Fruit fly (Drosophila melanogaster) whole organism, embryonic: ENCODE measurements around the gene raw.
A peak's percentile ranks its signal among the peaks of the same experiment; 100 is the strongest.

ENCODE experiments used
- Bdp1 ChIP-seq: fragments of 200-800 bp; sonication (Bioruptor generic); optimal IDR thresholded peaks from 3 replicates; lab custom pipeline; 2016; ENCODE audit warnings: missing biosample characterization, missing genetic modification characterization
- Bgb ChIP-seq: fragments of 200-800 bp; sonication (Bioruptor generic); IDR thresholded peaks from 2 replicates; pipeline ENCODE4 v1.3.6; 2022; ENCODE audit warnings: missing biosample characterization, missing genetic modification characterization; ENCODE audit not compliant: partially characterized antibody
- CG10565 ChIP-seq: fragments of 200-800 bp; sonication (Bioruptor generic); optimal IDR thresholded peaks from 3 replicates; lab custom pipeline; 2016; ENCODE audit warnings: missing biosample characterization, mild to moderate bottlenecking, missing genetic modification characterization
- CG10979 ChIP-seq: fragments of 200-800 bp; sonication (Bioruptor generic); optimal IDR thresholded peaks from 2 replicates; lab custom pipeline; 2018; ENCODE audit warnings: missing biosample characterization, mild to moderate bottlenecking, missing genetic modification characterization, moderate library complexity
- CG11085 ChIP-seq: fragments of 200-800 bp; sonication (Bioruptor generic); IDR thresholded peaks from 2 replicates; pipeline ENCODE4 v1.3.6; 2022; ENCODE audit warnings: missing biosample characterization, missing genetic modification characterization
- CG11696 ChIP-seq: fragments of 200-800 bp; sonication (Bioruptor generic); IDR thresholded peaks from 2 replicates; pipeline ENCODE4 v1.3.6; 2022; ENCODE audit warnings: missing biosample characterization, missing genetic modification characterization
- CG12299 ChIP-seq: fragments of 200-800 bp; sonication (Bioruptor generic); optimal IDR thresholded peaks from 2 replicates; lab custom pipeline; 2018; ENCODE audit warnings: missing biosample characterization, mild to moderate bottlenecking, missing genetic modification characterization
- CG15011 ChIP-seq: fragments of 200-800 bp; sonication (Bioruptor generic); optimal IDR thresholded peaks from 3 replicates; lab custom pipeline; 2018; ENCODE audit warnings: missing biosample characterization, mild to moderate bottlenecking, missing genetic modification characterization
- CG17385 ChIP-seq: fragments of 200-800 bp; sonication (Bioruptor generic); optimal IDR thresholded peaks from 3 replicates; lab custom pipeline; 2018; ENCODE audit warnings: missing biosample characterization, mild to moderate bottlenecking, missing genetic modification characterization
- CG17568 ChIP-seq: fragments of 200-800 bp; sonication (Bioruptor generic); optimal IDR thresholded peaks from 2 replicates; lab custom pipeline; 2018; ENCODE audit warnings: missing biosample characterization, mild to moderate bottlenecking, missing genetic modification characterization, moderate library complexity
- CG32767 ChIP-seq: fragments of 200-800 bp; sonication (Bioruptor generic); IDR thresholded peaks from 2 replicates; pipeline ENCODE4 v1.3.6; 2022; ENCODE audit warnings: missing biosample characterization, missing genetic modification characterization
- CG3726 ChIP-seq: fragments of 200-800 bp; sonication (Bioruptor generic); IDR thresholded peaks from 3 replicates; pipeline ENCODE4, ENCODE4 v1.3.6; 2022; ENCODE audit warnings: missing biosample characterization, missing genetic modification characterization
- CG3847 ChIP-seq: fragments of 200-800 bp; sonication (Bioruptor generic); IDR thresholded peaks from 2 replicates; pipeline ENCODE4 v1.3.6; 2022; ENCODE audit warnings: missing biosample characterization, missing genetic modification characterization
- CG6791 ChIP-seq: fragments of 200-800 bp; sonication (Bioruptor generic); IDR thresholded peaks from 3 replicates; pipeline ENCODE4 v1.3.6; 2022; ENCODE audit warnings: missing biosample characterization, missing genetic modification characterization; ENCODE audit not compliant: partially characterized antibody
- CG6854 ChIP-seq: fragments of 200-800 bp; sonication (Bioruptor generic); optimal IDR thresholded peaks from 3 replicates; lab custom pipeline; 2017; ENCODE audit warnings: missing biosample characterization, mild to moderate bottlenecking, missing genetic modification characterization
- CG7786 ChIP-seq: fragments of 200-800 bp; sonication (Bioruptor generic); optimal IDR thresholded peaks from 2 replicates; lab custom pipeline; 2016; ENCODE audit warnings: missing biosample characterization, missing genetic modification characterization
- CG8765 ChIP-seq: fragments of 200-800 bp; sonication (Bioruptor generic); IDR thresholded peaks from 2 replicates; pipeline ENCODE4 v1.3.6; 2022; ENCODE audit warnings: missing biosample characterization, missing genetic modification characterization
- CTCF ChIP-seq: fragments of 200-800 bp; sonication (Bioruptor generic); optimal IDR thresholded peaks from 2 replicates; lab custom pipeline; 2017; ENCODE audit warnings: missing biosample characterization, mild to moderate bottlenecking, missing genetic modification characterization, moderate library complexity
- Camta ChIP-seq: fragments of 200-800 bp; sonication (Bioruptor generic); optimal IDR thresholded peaks from 2 replicates; lab custom pipeline; 2016; ENCODE audit warnings: missing biosample characterization, missing genetic modification characterization
- Chrac-16 ChIP-seq: fragments of 200-800 bp; sonication (Bioruptor generic); optimal IDR thresholded peaks from 3 replicates; lab custom pipeline; 2016; ENCODE audit warnings: missing biosample characterization, missing genetic modification characterization
- E2f2 ChIP-seq: fragments of 200-800 bp; sonication (Bioruptor generic); IDR thresholded peaks from 2 replicates; pipeline ENCODE4 v1.3.6; 2022; ENCODE audit warnings: missing biosample characterization, missing genetic modification characterization
- ERR ChIP-seq: fragments of 200-800 bp; sonication (Bioruptor generic); optimal IDR thresholded peaks from 2 replicates; lab custom pipeline; 2016; ENCODE audit warnings: missing biosample characterization, missing genetic modification characterization
- HHEX ChIP-seq: fragments of 200-800 bp; sonication (Bioruptor generic); optimal IDR thresholded peaks from 3 replicates; lab custom pipeline; 2017; ENCODE audit warnings: missing biosample characterization, mild to moderate bottlenecking, missing genetic modification characterization, missing genetic modification reagents
- HLHmδ ChIP-seq: fragments of 200-800 bp; sonication (Bioruptor generic); optimal IDR thresholded peaks from 2 replicates; lab custom pipeline; 2018; ENCODE audit warnings: missing biosample characterization, mild to moderate bottlenecking, missing genetic modification characterization, moderate library complexity
- Hand ChIP-seq: fragments of 200-800 bp; sonication (Bioruptor generic); optimal IDR thresholded peaks from 2 replicates; lab custom pipeline; 2017; ENCODE audit warnings: mild to moderate bottlenecking, missing biosample characterization, missing genetic modification reagents, missing genetic modification characterization
- Hmr ChIP-seq: fragments of 200-800 bp; sonication (Bioruptor generic); optimal IDR thresholded peaks from 3 replicates; lab custom pipeline; 2017; ENCODE audit warnings: mild to moderate bottlenecking, missing biosample characterization, missing genetic modification reagents, missing genetic modification characterization
- MESR4 ChIP-seq: fragments of 200-800 bp; sonication (Bioruptor generic); optimal IDR thresholded peaks from 2 replicates; lab custom pipeline; 2018; ENCODE audit warnings: missing biosample characterization, mild to moderate bottlenecking, missing genetic modification characterization, moderate library complexity
- Optix ChIP-seq: fragments of 200-800 bp; sonication (Bioruptor generic); IDR thresholded peaks from 3 replicates; pipeline ENCODE4 v1.3.6; 2022; ENCODE audit warnings: missing biosample characterization, missing genetic modification characterization
- Taf1 ChIP-seq: fragments of 200-800 bp; sonication (Bioruptor generic); IDR thresholded peaks from 2 replicates; pipeline ENCODE4 v1.3.6; 2022; ENCODE audit warnings: missing biosample characterization, missing genetic modification characterization
- az2 ChIP-seq: fragments of 200-800 bp; sonication (Bioruptor generic); optimal IDR thresholded peaks from 3 replicates; lab custom pipeline; 2016; ENCODE audit warnings: missing biosample characterization, missing genetic modification characterization
- cg ChIP-seq: fragments of 200-800 bp; sonication (Bioruptor generic); optimal IDR thresholded peaks from 3 replicates; lab custom pipeline; 2019; ENCODE audit warnings: missing biosample characterization, mild to moderate bottlenecking, missing genetic modification characterization, moderate library complexity
- corto ChIP-seq: fragments of 200-800 bp; sonication (Bioruptor generic); optimal IDR thresholded peaks from 2 replicates; lab custom pipeline; 2016; ENCODE audit warnings: missing biosample characterization, mild to moderate bottlenecking, missing genetic modification characterization, moderate library complexity
- dm ChIP-seq: fragments of 200-800 bp; sonication (Bioruptor generic); optimal IDR thresholded peaks from 3 replicates; lab custom pipeline; 2016; ENCODE audit warnings: missing biosample characterization, missing genetic modification characterization
- gce ChIP-seq: fragments of 200-800 bp; sonication (Bioruptor generic); IDR thresholded peaks from 3 replicates; pipeline ENCODE4 v1.3.6; 2022; ENCODE audit warnings: missing biosample characterization, missing genetic modification characterization
- gfzf ChIP-seq: fragments of 200-800 bp; sonication (Bioruptor generic); optimal IDR thresholded peaks from 2 replicates; lab custom pipeline; 2016; ENCODE audit warnings: missing biosample characterization, mild to moderate bottlenecking, missing genetic modification characterization, moderate library complexity
- h ChIP-seq: fragments of >200 bp; optimal IDR thresholded peaks from 2 replicates; lab custom pipeline; 2017
- ham ChIP-seq: fragments of 200-800 bp; sonication (Bioruptor generic); IDR thresholded peaks from 2 replicates; pipeline ENCODE4 v1.3.6; 2022; ENCODE audit warnings: missing biosample characterization, missing genetic modification characterization
- hkb ChIP-seq, 2 experiments: fragments of 200-800 bp in 1 of 2; fragments of >200 bp in 1 of 2; sonication (Bioruptor generic) in 1 of 2; IDR thresholded peaks in 1 of 2; optimal IDR thresholded peaks in 1 of 2; 2 replicates each; pipeline versions ENCODE4 v1.3.6 to Lab custom; 2017 to 2022; ENCODE audit warnings: missing biosample characterization in 1 of 2, missing genetic modification characterization in 1 of 2
- jigr1 ChIP-seq: fragments of 200-800 bp; sonication (Bioruptor generic); IDR thresholded peaks from 3 replicates; pipeline ENCODE4 v1.3.6; 2022; ENCODE audit warnings: missing biosample characterization, missing genetic modification characterization
- knrl ChIP-seq: fragments of 200-800 bp; sonication (Bioruptor generic); IDR thresholded peaks from 3 replicates; pipeline ENCODE4 v1.3.6; 2022; ENCODE audit warnings: missing biosample characterization, missing genetic modification characterization; ENCODE audit not compliant: partially characterized antibody
- lab ChIP-seq: fragments of 200-800 bp; sonication (Bioruptor generic); optimal IDR thresholded peaks from 3 replicates; lab custom pipeline; 2017; ENCODE audit warnings: missing biosample characterization, missing genetic modification characterization, mild to moderate bottlenecking, moderate library complexity, missing genetic modification reagents
- lilli ChIP-seq: fragments of 200-800 bp; sonication (Bioruptor generic); optimal IDR thresholded peaks from 3 replicates; lab custom pipeline; 2016; ENCODE audit warnings: missing biosample characterization, missing genetic modification characterization
- maf-S ChIP-seq: fragments of 200-800 bp; sonication (Bioruptor generic); optimal IDR thresholded peaks from 2 replicates; lab custom pipeline; 2016; ENCODE audit warnings: missing biosample characterization, missing genetic modification characterization
- mld ChIP-seq: fragments of 200-800 bp; sonication (Bioruptor generic); IDR thresholded peaks from 3 replicates; pipeline ENCODE4 v1.3.6; 2022; ENCODE audit warnings: missing biosample characterization, missing genetic modification characterization; ENCODE audit not compliant: partially characterized antibody
- nerfin-1 ChIP-seq: fragments of 200-800 bp; sonication (Bioruptor generic); optimal IDR thresholded peaks from 3 replicates; lab custom pipeline; 2019; ENCODE audit warnings: missing biosample characterization, mild to moderate bottlenecking, missing genetic modification characterization, moderate library complexity
- oc ChIP-seq: fragments of 200-800 bp; sonication (Bioruptor generic); optimal IDR thresholded peaks from 2 replicates; lab custom pipeline; 2018; ENCODE audit warnings: missing biosample characterization, mild to moderate bottlenecking, missing genetic modification characterization, moderate library complexity
- pum ChIP-seq: fragments of 200-800 bp; sonication (Bioruptor generic); optimal IDR thresholded peaks from 2 replicates; lab custom pipeline; 2016; ENCODE audit warnings: missing biosample characterization, missing genetic modification characterization
- sens-2 ChIP-seq: fragments of 200-800 bp; sonication (Bioruptor generic); IDR thresholded peaks from 2 replicates; pipeline ENCODE4 v1.3.6; 2022; ENCODE audit warnings: missing biosample characterization, missing genetic modification characterization
- slou ChIP-seq: fragments of 200-800 bp; sonication (Bioruptor generic); optimal IDR thresholded peaks from 3 replicates; lab custom pipeline; 2016; ENCODE audit warnings: missing biosample characterization, missing genetic modification characterization
- sqz ChIP-seq: fragments of 200-800 bp; sonication (Bioruptor generic); optimal IDR thresholded peaks from 3 replicates; lab custom pipeline; 2018; ENCODE audit warnings: missing biosample characterization, mild to moderate bottlenecking, missing genetic modification characterization
- sr ChIP-seq: fragments of 200-800 bp; sonication (Bioruptor generic); IDR thresholded peaks from 3 replicates; pipeline ENCODE4 v1.3.6; 2022; ENCODE audit warnings: missing biosample characterization, missing genetic modification characterization
- trem ChIP-seq: fragments of 200-800 bp; optimal IDR thresholded peaks from 3 replicates; lab custom pipeline; 2019; ENCODE audit warnings: missing biosample characterization, mild to moderate bottlenecking, missing genetic modification characterization, moderate library complexity

The raw gene

DNA sequence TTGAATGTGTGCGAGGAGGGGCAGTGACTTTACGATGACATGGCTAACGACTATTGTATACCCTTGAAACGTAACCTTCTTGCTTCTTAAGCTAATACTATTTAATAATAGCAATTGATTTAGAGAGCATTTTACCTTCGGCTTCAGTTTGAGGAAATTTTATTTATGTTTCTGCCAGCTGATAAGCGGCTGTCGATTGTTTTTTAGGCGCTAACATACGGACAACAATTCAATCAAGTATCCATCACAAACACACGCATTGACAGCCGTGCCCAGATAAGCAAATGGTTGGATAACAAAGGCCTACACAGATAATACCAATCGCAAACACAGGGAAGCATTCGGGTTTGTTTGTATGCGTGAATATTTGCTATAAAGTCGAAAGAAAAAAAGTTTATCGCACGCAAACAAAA is 2.2 kb downstream of the raw start (continued):
- no peak for TF ChIP-seq CG8765 (GFP tag; lab: Robert Waterston, UW)
- no peak for TF ChIP-seq Bgb (GFP tag; lab: Robert Waterston, UW)
- TF ChIP-seq CG10565 (GFP tag; lab: Kevin White, UChicago), result no peak
- TF ChIP-seq Camta, result no peak
- peak; percentile 48 for TF ChIP-seq cg (GFP tag; lab: Kevin White, UChicago)
- peak; percentile 66 for TF ChIP-seq Hmr (GFP tag; lab: Kevin White, UChicago)
- TF ChIP-seq slou (GFP tag; lab: Kevin White, UChicago), result peak; percentile 0
- TF ChIP-seq CG6854 (GFP tag; lab: Kevin White, UChicago), result no peak
- TF ChIP-seq nerfin-1, result no peak
- TF ChIP-seq CG11696 (GFP tag; lab: Robert Waterston, UW), result peak; percentile 47
- 0 out of 3 replicates have a peak, but pooled peaks have one; percentile 50 for TF ChIP-seq gce (GFP tag; lab: Robert Waterston, UW)
- TF ChIP-seq ERR (GFP tag; lab: Kevin White, UChicago), result no peak
- TF ChIP-seq mld, result no peak
- TF ChIP-seq Bdp1 (GFP tag; lab: Kevin White, UChicago), result no peak
- no peak for TF ChIP-seq trem
- no peak for TF ChIP-seq knrl (GFP tag; lab: Robert Waterston, UW)
- peak; percentile 9 for TF ChIP-seq CG15011 (GFP tag; lab: Kevin White, UChicago)
- no peak for TF ChIP-seq ham (GFP tag; lab: Robert Waterston, UW)
- peak; percentile 2 for TF ChIP-seq CG10979 (tag; lab: Kevin White, UChicago)
- no peak for TF ChIP-seq corto
- TF ChIP-seq CTCF, result no peak
- no peak for TF ChIP-seq CG32767 (GFP tag; lab: Robert Waterston, UW)
- peak; percentile 89 for TF ChIP-seq lab (GFP tag; lab: Kevin White, UChicago)
- no peak for TF ChIP-seq oc (tag; lab: Kevin White, UChicago)
- TF ChIP-seq CG7786 (GFP tag; lab: Kevin White, UChicago), result peak; percentile 23
- peak; percentile 38 for TF ChIP-seq Chrac-16 (GFP tag; lab: Kevin White, UChicago)
- TF ChIP-seq MESR4 (GFP tag; lab: Kevin White, UChicago), result no peak
- no peak for TF ChIP-seq jigr1 (GFP tag; lab: Robert Waterston, UW)
- TF ChIP-seq sens-2 (GFP tag; lab: Robert Waterston, UW), result no peak
- TF ChIP-seq gfzf, result no peak
- TF ChIP-seq hkb (optimal IDR thresholded peaks at IDR 0.05; lab: Kevin White, UChicago), result no peak
- peak; percentile 26; the same call in 1 of the 2 replicates for TF ChIP-seq hkb (GFP tag; IDR thresholded peaks at IDR 0.05; lab: Robert Waterston, UW)
- TF ChIP-seq pum (GFP tag; lab: Kevin White, UChicago), result no peak
- no peak for TF ChIP-seq CG12299 (tag; lab: Kevin White, UChicago)
- TF ChIP-seq az2, result no peak
- no peak for TF ChIP-seq E2f2 (GFP tag; lab: Robert Waterston, UW)
- no peak for TF ChIP-seq h (lab: Kevin White, UChicago)
- peak; percentile 27 for TF ChIP-seq maf-S (GFP tag; lab: Kevin White, UChicago)
- peak; percentile 2 for TF ChIP-seq HHEX (GFP tag; lab: Kevin White, UChicago)
- TF ChIP-seq CG17568 (GFP tag; lab: Kevin White, UChicago), result no peak
- TF ChIP-seq CG17385 (GFP tag; lab: Kevin White, UChicago), result peak; percentile 33
- TF ChIP-seq CG6791, result no peak; the same call in 2 of the 3 replicates
- peak; percentile 40 for TF ChIP-seq Hand (GFP tag; lab: Kevin White, UChicago)
- no peak for TF ChIP-seq CG3726 (GFP tag; lab: Robert Waterston, UW)
- TF ChIP-seq HLHmδ (GFP tag; lab: Kevin White, UChicago), result no peak
- no peak for TF ChIP-seq Optix
- TF ChIP-seq lilli (GFP tag; lab: Kevin White, UChicago), result peak; percentile 78
- TF ChIP-seq CG3847 (GFP tag; lab: Robert Waterston, UW), result peak; percentile 43
- TF ChIP-seq sr (GFP tag; lab: Robert Waterston, UW), result no peak
- peak; percentile 26; the same call in 1 of the 2 replicates for TF ChIP-seq CG11085 (GFP tag; lab: Robert Waterston, UW)
- no peak for TF ChIP-seq dm (GFP tag; lab: Kevin White, UChicago)
- TF ChIP-seq Taf1 (GFP tag; lab: Robert Waterston, UW), result no peak
- TF ChIP-seq sqz (GFP tag; lab: Kevin White, UChicago), result no peak
